Fruit fly (Drosophila melanogaster) S2 (cell line): Measurements from ENCODE around the gene CG4789.

Source experiments
- CG8478 ChIP-seq: fragments of >200 bp; optimal IDR thresholded peaks from 2 replicates; lab custom pipeline; 2018
- CTCF ChIP-seq, 2 experiments: fragments of >200 bp; optimal IDR thresholded peaks; 2 replicates each; lab custom pipeline; 2018

- TF ChIP-seq CG8478 (lab: Kevin White, UChicago) (no peak), CTCF (optimal IDR thresholded peaks at IDR 0.05; lab: Kevin White, UChicago) (no peak)
Observed at dm6 chrX:16822080-16822479, 21.4 kb downstream of the CG4789 start.
